Worm (Caenorhabditis elegans): ENCODE data around the gene vha-3.

The vha-3 gene

DNA sequence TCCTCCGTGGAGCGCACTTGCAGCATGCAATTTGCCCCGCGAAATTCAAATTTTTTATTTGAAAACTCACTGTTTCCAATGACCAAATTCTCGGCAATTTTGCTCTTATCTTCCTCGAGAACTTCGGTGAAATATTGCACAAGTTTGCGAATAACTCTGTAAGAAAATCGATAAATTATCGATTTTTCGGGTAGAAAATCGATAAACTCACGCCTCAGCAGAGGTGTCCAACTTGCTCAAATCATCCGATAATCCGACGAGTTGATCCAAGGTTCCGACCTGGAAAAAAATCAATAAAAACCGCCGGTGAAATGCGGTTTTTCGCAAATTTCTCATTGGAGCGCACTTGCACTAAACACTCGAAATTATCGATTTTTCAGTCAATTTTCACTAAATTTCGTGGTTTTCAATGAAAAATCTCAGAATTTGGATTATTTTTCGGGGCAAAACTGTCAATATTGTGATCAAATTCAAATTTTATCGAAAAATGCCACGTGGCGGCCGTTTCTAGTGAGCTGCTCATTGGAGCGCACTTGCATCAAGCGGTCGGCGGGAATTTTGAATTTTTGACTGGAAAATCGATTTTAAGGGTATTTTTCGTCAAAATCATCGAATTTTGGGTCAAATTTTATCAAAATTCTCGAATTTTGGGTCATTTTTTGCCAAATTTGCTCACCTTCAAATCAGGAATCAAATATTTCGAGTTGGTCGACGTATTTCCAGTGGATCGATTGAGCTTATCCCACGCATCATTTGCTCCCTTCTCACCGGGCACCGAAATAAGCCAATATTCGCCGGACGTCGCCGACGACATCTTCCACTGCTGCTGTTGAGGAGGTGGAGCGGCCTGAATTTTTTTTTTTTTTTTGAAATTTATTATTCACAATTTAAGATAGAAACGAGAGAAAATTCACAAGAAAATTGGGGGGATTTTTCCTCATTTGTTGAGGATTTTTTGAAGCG, 1.7 kb downstream of the vha-3 start, which contains the start of gene vha-11:
Gene vha-11, minus strand, starts transcription at position 847 of the 963 bp plus-strand sequence.
- TF ChIP-seq med-1 (GFP tag; optimal IDR thresholded peaks at IDR 0.05; ENCODE audit: insufficient read depth) (no peak), T22C8.4 (GFP tag; IDR thresholded peaks at IDR 0.05) (peak; percentile 82)

DNA sequence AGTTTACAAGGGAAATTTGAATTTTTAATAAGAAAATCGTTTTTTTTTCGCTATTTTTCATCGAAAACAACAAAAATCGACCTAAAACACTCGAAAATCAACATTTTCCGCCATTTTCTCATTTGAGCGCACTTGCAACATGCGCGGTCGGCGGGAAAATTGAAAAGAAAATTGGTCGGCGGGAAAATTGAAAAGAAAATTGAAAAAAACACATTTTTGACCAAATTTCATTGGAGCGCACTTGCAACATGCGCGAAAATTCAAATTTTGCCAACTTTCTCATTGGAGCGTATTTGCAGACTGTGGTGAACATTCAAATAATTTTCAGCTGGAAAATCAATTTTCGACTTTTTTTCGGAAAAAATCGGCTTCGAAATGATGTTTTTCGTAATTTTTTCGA, 4.2 kb downstream of the vha-3 start:
- TF ChIP-seq ref-1 (GFP tag; conservative IDR thresholded peaks at IDR 0.05): no peak
- TF ChIP-seq ztf-23 (GFP tag; IDR thresholded peaks at IDR 0.05): no peak
- no peak for TF ChIP-seq flt-1 (GFP tag; IDR thresholded peaks at IDR 0.05)
- no peak for TF ChIP-seq T22C8.4 (GFP tag; IDR thresholded peaks at IDR 0.05)
- TF ChIP-seq klf-2 (GFP tag; conservative IDR thresholded peaks at IDR 0.05): no peak
- no peak for TF ChIP-seq med-1 (GFP tag; optimal IDR thresholded peaks at IDR 0.05; ENCODE audit: insufficient read depth)
- TF ChIP-seq tab-1 (GFP tag; IDR thresholded peaks at IDR 0.05): no peak

- TF ChIP-seq flt-1 (GFP tag; IDR thresholded peaks at IDR 0.05) (no peak), ref-1 (GFP tag; conservative IDR thresholded peaks at IDR 0.05) (no peak), ztf-23 (GFP tag; IDR thresholded peaks at IDR 0.05) (no peak), T22C8.4 (GFP tag; IDR thresholded peaks at IDR 0.05) (no peak), tab-1 (GFP tag; IDR thresholded peaks at IDR 0.05) (no peak), klf-2 (GFP tag; conservative IDR thresholded peaks at IDR 0.05) (no peak), med-1 (GFP tag; optimal IDR thresholded peaks at IDR 0.05; ENCODE audit: insufficient read depth) (no peak), cog-1 (tag; optimal IDR thresholded peaks at IDR 0.05) (no peak), ztf-29 (GFP tag; IDR thresholded peaks at IDR 0.05) (no peak)
Measured at ce11 chrIV:2308203-2308602, 7.5 kb downstream of the vha-3 start.

DNA sequence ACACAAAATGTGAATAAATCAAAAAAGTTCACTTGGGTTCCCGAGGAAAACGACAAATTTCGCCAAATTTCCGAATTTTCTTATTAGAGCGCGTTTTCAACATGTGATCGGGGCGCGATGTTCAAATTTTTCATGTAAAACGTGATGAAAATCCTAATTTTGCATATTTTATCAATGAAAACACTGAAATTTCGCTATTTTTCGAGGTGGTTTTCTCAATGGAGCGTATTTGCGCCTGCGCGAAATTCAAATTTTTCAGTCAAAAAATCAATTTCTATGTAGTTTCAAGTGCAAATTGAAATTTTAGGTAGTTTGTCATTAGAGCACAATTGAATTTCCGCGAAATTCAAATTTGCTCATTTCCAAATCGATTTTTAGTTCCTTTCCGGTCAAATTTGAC, 8.4 kb downstream of the vha-3 start:
- TF ChIP-seq klf-2 (GFP tag; conservative IDR thresholded peaks at IDR 0.05) (no peak), flt-1 (GFP tag; IDR thresholded peaks at IDR 0.05) (no peak), ztf-23 (GFP tag; IDR thresholded peaks at IDR 0.05) (no peak), tab-1 (GFP tag; IDR thresholded peaks at IDR 0.05) (no peak), cog-1 (tag; optimal IDR thresholded peaks at IDR 0.05) (no peak), ztf-29 (GFP tag; IDR thresholded peaks at IDR 0.05) (no peak), med-1 (GFP tag; optimal IDR thresholded peaks at IDR 0.05; ENCODE audit: insufficient read depth) (no peak), T22C8.4 (GFP tag; IDR thresholded peaks at IDR 0.05) (no peak), ref-1 (GFP tag; conservative IDR thresholded peaks at IDR 0.05) (no peak)

DNA sequence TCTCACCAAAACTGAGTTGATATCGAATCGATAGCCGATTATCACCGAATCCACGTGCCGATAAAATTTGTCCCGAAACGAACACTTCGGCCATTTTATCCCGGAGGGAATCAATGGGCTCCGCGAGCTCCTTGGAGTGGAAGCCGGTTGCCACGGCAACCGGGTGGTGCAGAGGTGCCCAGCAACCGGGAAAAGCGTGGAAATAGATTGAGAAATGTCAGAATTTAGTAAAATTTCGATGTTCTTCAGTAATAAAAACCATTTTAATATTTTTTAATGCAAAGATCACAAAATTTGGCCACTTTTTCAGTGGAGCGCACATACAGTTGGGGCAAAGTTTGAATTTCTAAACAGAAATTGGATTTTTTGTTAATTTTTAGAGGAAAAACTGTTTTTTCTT, 9.3 kb downstream of the vha-3 start, which contains the start of gene mksr-2:
Gene mksr-2, minus strand, starts transcription at position 101 of the 400 bp plus-strand sequence.
- TF ChIP-seq med-1 (GFP tag; optimal IDR thresholded peaks at IDR 0.05; ENCODE audit: insufficient read depth) (no peak), ztf-29 (GFP tag; IDR thresholded peaks at IDR 0.05) (no peak), flt-1 (GFP tag; IDR thresholded peaks at IDR 0.05) (no peak), ztf-23 (GFP tag; IDR thresholded peaks at IDR 0.05) (no peak), tab-1 (GFP tag; IDR thresholded peaks at IDR 0.05) (no peak), ref-1 (GFP tag; conservative IDR thresholded peaks at IDR 0.05) (no peak), cog-1 (tag; optimal IDR thresholded peaks at IDR 0.05) (no peak), T22C8.4 (GFP tag; IDR thresholded peaks at IDR 0.05) (no peak)

- no peak for TF ChIP-seq cog-1 (tag; optimal IDR thresholded peaks at IDR 0.05)
- TF ChIP-seq med-1 (GFP tag; optimal IDR thresholded peaks at IDR 0.05; ENCODE audit: insufficient read depth): no peak
- TF ChIP-seq ztf-29 (GFP tag; IDR thresholded peaks at IDR 0.05): no peak
- no peak for TF ChIP-seq ref-1 (GFP tag; conservative IDR thresholded peaks at IDR 0.05)
- no peak for TF ChIP-seq ztf-23 (GFP tag; IDR thresholded peaks at IDR 0.05)
- TF ChIP-seq flt-1 (GFP tag; IDR thresholded peaks at IDR 0.05): no peak
- TF ChIP-seq tab-1 (GFP tag; IDR thresholded peaks at IDR 0.05): no peak
- TF ChIP-seq T22C8.4 (GFP tag; IDR thresholded peaks at IDR 0.05): no peak
- TF ChIP-seq klf-2 (GFP tag; conservative IDR thresholded peaks at IDR 0.05): no peak
Measured at ce11 chrIV:2300186-2300585, 15.6 kb downstream of the vha-3 start, which contains the start of gene lin-1. Gene lin-1 (minus strand): TSS chrIV:2300286.

DNA sequence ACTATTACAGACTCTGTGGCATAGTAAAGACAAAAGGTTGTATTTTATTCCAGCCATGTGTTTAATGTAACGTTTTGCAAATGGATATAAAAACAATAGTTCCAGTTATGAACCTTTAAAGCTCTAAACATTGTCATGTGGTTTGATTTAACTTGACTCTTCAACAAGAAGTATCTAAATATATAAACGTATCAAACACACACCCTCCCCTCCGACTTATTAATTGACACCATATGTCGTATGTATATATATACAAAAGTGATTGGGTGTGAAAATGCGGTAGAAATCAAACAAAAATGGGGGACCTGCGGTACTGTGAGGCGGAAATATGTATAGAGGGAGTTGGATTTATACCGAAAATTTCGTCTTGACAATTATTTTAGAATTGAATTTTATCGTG, 17.4 kb downstream of the vha-3 start:
- TF ChIP-seq tab-1 (GFP tag; IDR thresholded peaks at IDR 0.05): no peak
- TF ChIP-seq klf-2 (GFP tag; conservative IDR thresholded peaks at IDR 0.05): no peak
- no peak for TF ChIP-seq med-1 (GFP tag; optimal IDR thresholded peaks at IDR 0.05; ENCODE audit: insufficient read depth)
- no peak for TF ChIP-seq cog-1 (tag; optimal IDR thresholded peaks at IDR 0.05)
- TF ChIP-seq ztf-23 (GFP tag; IDR thresholded peaks at IDR 0.05): no peak
- no peak for TF ChIP-seq flt-1 (GFP tag; IDR thresholded peaks at IDR 0.05)
- TF ChIP-seq ztf-29 (GFP tag; IDR thresholded peaks at IDR 0.05): no peak
- TF ChIP-seq T22C8.4 (GFP tag; IDR thresholded peaks at IDR 0.05): no peak
- TF ChIP-seq ref-1 (GFP tag; conservative IDR thresholded peaks at IDR 0.05): no peak

ce11 chrIV:2296639-2297038, 19.1 kb downstream of the vha-3 start:
- no peak for TF ChIP-seq T22C8.4 (GFP tag; IDR thresholded peaks at IDR 0.05)
- no peak for TF ChIP-seq cog-1 (tag; optimal IDR thresholded peaks at IDR 0.05)
- TF ChIP-seq ref-1 (GFP tag; conservative IDR thresholded peaks at IDR 0.05): no peak
- no peak for TF ChIP-seq tab-1 (GFP tag; IDR thresholded peaks at IDR 0.05)
- no peak for TF ChIP-seq klf-2 (GFP tag; conservative IDR thresholded peaks at IDR 0.05)

DNA sequence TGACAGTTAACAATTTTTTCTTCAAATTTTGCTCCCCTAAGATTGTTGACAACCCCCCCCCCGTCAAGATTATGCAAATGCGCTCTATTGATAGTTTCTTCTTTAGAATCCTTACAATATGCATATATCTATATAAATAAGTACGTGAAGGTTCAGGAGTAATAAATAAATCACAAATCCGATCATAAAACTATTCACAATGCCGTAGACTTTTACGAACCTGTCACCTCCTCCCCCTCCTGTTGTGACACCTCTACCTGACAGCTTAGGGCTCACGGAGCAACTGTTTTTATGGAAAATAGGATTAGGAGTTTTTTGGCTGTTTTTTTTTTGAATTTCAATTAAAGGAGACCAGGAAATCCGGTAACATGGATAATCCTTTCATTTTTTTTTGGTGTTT, 23.6 kb downstream of the vha-3 start:
- TF ChIP-seq T22C8.4 (GFP tag; IDR thresholded peaks at IDR 0.05): no peak
- no peak for TF ChIP-seq flt-1 (GFP tag; IDR thresholded peaks at IDR 0.05)
- no peak for TF ChIP-seq ref-1 (GFP tag; conservative IDR thresholded peaks at IDR 0.05)
- TF ChIP-seq ztf-29 (GFP tag; IDR thresholded peaks at IDR 0.05): no peak
- no peak for TF ChIP-seq ztf-23 (GFP tag; IDR thresholded peaks at IDR 0.05)
- no peak for TF ChIP-seq klf-2 (GFP tag; conservative IDR thresholded peaks at IDR 0.05)
- TF ChIP-seq cog-1 (tag; optimal IDR thresholded peaks at IDR 0.05): no peak
- TF ChIP-seq med-1 (GFP tag; optimal IDR thresholded peaks at IDR 0.05; ENCODE audit: insufficient read depth): no peak
- no peak for TF ChIP-seq tab-1 (GFP tag; IDR thresholded peaks at IDR 0.05)
